Worm (Caenorhabditis elegans) whole organism, L1 larva: Measurements from ENCODE around the gene cest-10.

Source experiments
- C04F5.9 ChIP-seq: sonication (generic microtip); optimal IDR thresholded peaks from 2 replicates; lab custom pipeline; 2016; ENCODE audit warnings: missing genetic modification characterization, missing compliant biosample characterization
- C16A3.4 ChIP-seq: fragments of 150-350 bp; optimal IDR thresholded peaks from 2 replicates; lab custom pipeline; 2014; ENCODE audit warnings: missing biosample characterization, missing genetic modification characterization
- C34B4.2 ChIP-seq: sonication (generic microtip); optimal IDR thresholded peaks from 2 replicates; lab custom pipeline; 2017; ENCODE audit warnings: mild to moderate bottlenecking, missing genetic modification characterization, missing compliant biosample characterization
- F16B12.6 ChIP-seq: fragments of 150-350 bp; optimal IDR thresholded peaks from 2 replicates; lab custom pipeline; 2014; ENCODE audit warnings: missing biosample characterization, missing genetic modification characterization
- aha-1 ChIP-seq: fragments of 150-350 bp; optimal IDR thresholded peaks from 2 replicates; lab custom pipeline; 2014; ENCODE audit warnings: missing biosample characterization, missing genetic modification characterization
- aly-2 ChIP-seq: fragments of 150-350 bp; optimal IDR thresholded peaks from 2 replicates; lab custom pipeline; 2014; ENCODE audit warnings: missing biosample characterization, missing genetic modification characterization
- ama-1 ChIP-seq: fragments of 150-350 bp; optimal IDR thresholded peaks from 2 replicates; lab custom pipeline; 2014
- blmp-1 ChIP-seq: fragments of 150-350 bp; optimal IDR thresholded peaks from 2 replicates; lab custom pipeline; 2014; ENCODE audit warnings: missing biosample characterization, missing genetic modification characterization
- ceh-63 ChIP-seq: fragments of 200-800 bp; sonication (Bioruptor generic); optimal IDR thresholded peaks from 2 replicates; lab custom pipeline; 2018; ENCODE audit warnings: mild to moderate bottlenecking, missing genetic modification characterization, missing compliant biosample characterization
- ceh-82 ChIP-seq, 3 experiments: fragments of 150-350 bp in 1 of 3; sonication (generic microtip) in 2 of 3; optimal IDR thresholded peaks; 2 replicates each; lab custom pipeline; 2014 to 2017; ENCODE audit warnings: missing biosample characterization in 3 of 3, missing genetic modification characterization in 3 of 3
- ceh-88 ChIP-seq: fragments of 200-800 bp; sonication (Bioruptor generic); IDR thresholded peaks from 2 replicates; pipeline ENCODE4 v1.3.6; 2022; ENCODE audit warnings: missing genetic modification characterization, missing compliant biosample characterization
- ceh-90 ChIP-seq: sonication (generic microtip); optimal IDR thresholded peaks from 2 replicates; lab custom pipeline; 2016; ENCODE audit warnings: missing genetic modification characterization, missing compliant biosample characterization
- ces-1 ChIP-seq: fragments of 150-350 bp; optimal IDR thresholded peaks from 2 replicates; lab custom pipeline; 2014; ENCODE audit warnings: missing biosample characterization, missing genetic modification reagents, missing genetic modification characterization
- dpl-1 ChIP-seq, 3 experiments: fragments of 150-350 bp in 2 of 3; sonication (generic microtip) in 1 of 3; optimal IDR thresholded peaks; 2 replicates each; lab custom pipeline; 2014 to 2017; ENCODE audit warnings: missing biosample characterization in 3 of 3, missing genetic modification characterization in 3 of 3, missing genetic modification reagents in 3 of 3
- dsc-1 ChIP-seq: sonication (generic microtip); optimal IDR thresholded peaks from 2 replicates; lab custom pipeline; 2016; ENCODE audit warnings: mild to moderate bottlenecking, missing genetic modification characterization, missing compliant biosample characterization
- efl-1 ChIP-seq, 4 experiments: fragments of 150-350 bp; optimal IDR thresholded peaks in 3 of 4; peaks in 1 of 4; 1 replicate in 1 of 4; 2 replicates in 3 of 4; lab custom pipeline; 2014; ENCODE audit warnings: missing biosample characterization in 2 of 4, missing genetic modification characterization in 2 of 4, missing genetic modification reagents in 2 of 4
- efl-3 ChIP-seq: fragments of 200-800 bp; sonication (Bioruptor generic); optimal IDR thresholded peaks from 2 replicates; lab custom pipeline; 2018; ENCODE audit warnings: mild to moderate bottlenecking, missing genetic modification characterization, missing compliant biosample characterization
- elt-3 ChIP-seq, 6 experiments: fragments of 150-350 bp in 1 of 6; sonication (generic microtip); optimal IDR thresholded peaks; 2 replicates each; lab custom pipeline; 2017 to 2018; ENCODE audit warnings: missing biosample characterization in 6 of 6, missing genetic modification characterization in 6 of 6, inconsistent platforms in 1 of 6
- fkh-10 ChIP-seq: sonication (generic microtip); optimal IDR thresholded peaks from 2 replicates; lab custom pipeline; 2017; ENCODE audit warnings: missing biosample characterization, missing genetic modification reagents, missing genetic modification characterization
- fkh-4 ChIP-seq: sonication (generic microtip); optimal IDR thresholded peaks from 2 replicates; lab custom pipeline; 2016; ENCODE audit warnings: missing compliant biosample characterization, missing genetic modification characterization, borderline replicate concordance
- hlh-17 ChIP-seq: fragments of 200-800 bp; sonication (Bioruptor generic); optimal IDR thresholded peaks from 2 replicates; lab custom pipeline; 2018; ENCODE audit warnings: missing genetic modification characterization, mild to moderate bottlenecking, missing compliant biosample characterization, moderate library complexity, borderline replicate concordance
- jun-1 ChIP-seq: fragments of 150-350 bp; optimal IDR thresholded peaks from 2 replicates; lab custom pipeline; 2014; ENCODE audit warnings: missing biosample characterization, missing genetic modification reagents, missing genetic modification characterization
- lin-13 ChIP-seq: fragments of 150-350 bp; optimal IDR thresholded peaks from 2 replicates; lab custom pipeline; 2014; ENCODE audit warnings: missing biosample characterization, missing genetic modification reagents, missing genetic modification characterization
- lin-14 ChIP-seq: fragments of 200-800 bp; sonication (Bioruptor generic); optimal IDR thresholded peaks from 2 replicates; lab custom pipeline; 2018; ENCODE audit warnings: mild to moderate bottlenecking, missing genetic modification characterization, moderate library complexity, missing compliant biosample characterization
- lin-15B ChIP-seq: fragments of 150-350 bp; sonication (generic microtip); optimal IDR thresholded peaks from 3 replicates; lab custom pipeline; 2014; ENCODE audit warnings: missing biosample characterization, missing genetic modification characterization
- lin-39 ChIP-seq: fragments of 150-350 bp; optimal IDR thresholded peaks from 2 replicates; lab custom pipeline; 2014; ENCODE audit warnings: missing biosample characterization, missing genetic modification reagents, missing genetic modification characterization
- lsy-2 ChIP-seq, 2 experiments: fragments of 150-350 bp; optimal IDR thresholded peaks; 2 replicates each; lab custom pipeline; 2014; ENCODE audit warnings: missing biosample characterization in 2 of 2, missing genetic modification characterization in 2 of 2
- mab-9 ChIP-seq: fragments of 200-800 bp; sonication (Bioruptor generic); IDR thresholded peaks from 2 replicates; pipeline ENCODE4 v1.3.6; 2022; ENCODE audit warnings: missing genetic modification reagents, missing genetic modification characterization, missing compliant biosample characterization
- mdl-1 ChIP-seq, 2 experiments: fragments of 150-350 bp; optimal IDR thresholded peaks; 2 replicates each; lab custom pipeline; 2014 to 2017; ENCODE audit warnings: missing biosample characterization in 2 of 2, missing genetic modification characterization in 2 of 2, inconsistent platforms in 1 of 2
- mep-1 ChIP-seq: fragments of 150-350 bp; optimal IDR thresholded peaks from 2 replicates; lab custom pipeline; 2014; ENCODE audit warnings: missing biosample characterization, missing genetic modification characterization
- nhr-11 ChIP-seq: fragments of 150-350 bp; optimal IDR thresholded peaks from 2 replicates; lab custom pipeline; 2014; ENCODE audit warnings: missing biosample characterization, missing genetic modification characterization
- nhr-12 ChIP-seq: sonication (generic microtip); optimal IDR thresholded peaks from 2 replicates; lab custom pipeline; 2017; ENCODE audit warnings: missing biosample characterization, missing genetic modification characterization
- nhr-28 ChIP-seq: fragments of 150-350 bp; optimal IDR thresholded peaks from 2 replicates; lab custom pipeline; 2014; ENCODE audit warnings: missing biosample characterization, missing genetic modification characterization
- nhr-47 ChIP-seq: sonication (generic microtip); optimal IDR thresholded peaks from 2 replicates; lab custom pipeline; 2016; ENCODE audit warnings: mild to moderate bottlenecking, missing genetic modification characterization, moderate library complexity, missing compliant biosample characterization
- nhr-76 ChIP-seq: sonication (generic microtip); optimal IDR thresholded peaks from 2 replicates; lab custom pipeline; 2017; ENCODE audit warnings: missing biosample characterization, missing genetic modification characterization
- nhr-77 ChIP-seq: fragments of 150-350 bp; optimal IDR thresholded peaks from 2 replicates; lab custom pipeline; 2014; ENCODE audit warnings: missing biosample characterization, missing genetic modification characterization
- nhr-90 ChIP-seq: sonication (generic microtip); optimal IDR thresholded peaks from 2 replicates; lab custom pipeline; 2016; ENCODE audit warnings: mild to moderate bottlenecking, missing genetic modification characterization, missing compliant biosample characterization; ENCODE audit not compliant: poor library complexity
- pag-3 ChIP-seq: sonication (generic microtip); optimal IDR thresholded peaks from 2 replicates; lab custom pipeline; 2017; ENCODE audit warnings: missing genetic modification characterization, mild to moderate bottlenecking, missing compliant biosample characterization, antibody characterized with exemption, borderline replicate concordance; ENCODE audit not compliant: insufficient read depth
- pax-3 ChIP-seq: fragments of 200-800 bp; sonication (Bioruptor generic); optimal IDR thresholded peaks from 2 replicates; lab custom pipeline; 2018; ENCODE audit warnings: mild to moderate bottlenecking, missing genetic modification characterization, moderate library complexity, missing compliant biosample characterization
- rnt-1 ChIP-seq: sonication (generic microtip); optimal IDR thresholded peaks from 2 replicates; lab custom pipeline; 2016; ENCODE audit warnings: mild to moderate bottlenecking, missing genetic modification characterization, moderate library complexity, missing compliant biosample characterization
- skn-1 ChIP-seq: fragments of 150-350 bp; optimal IDR thresholded peaks from 2 replicates; lab custom pipeline; 2014; ENCODE audit warnings: missing biosample characterization, missing genetic modification characterization
- snu-23 ChIP-seq: sonication (generic microtip); optimal IDR thresholded peaks from 2 replicates; lab custom pipeline; 2016; ENCODE audit warnings: missing genetic modification characterization, missing compliant biosample characterization
- sox-4 ChIP-seq: sonication (generic microtip); optimal IDR thresholded peaks from 2 replicates; lab custom pipeline; 2016; ENCODE audit warnings: missing genetic modification characterization, missing compliant biosample characterization
- sptf-1 ChIP-seq: fragments of 150-350 bp; optimal IDR thresholded peaks from 2 replicates; lab custom pipeline; 2014; ENCODE audit warnings: missing biosample characterization, missing genetic modification characterization
- sup-37 ChIP-seq: fragments of 200-800 bp; sonication (Bioruptor generic); optimal IDR thresholded peaks from 2 replicates; lab custom pipeline; 2018; ENCODE audit warnings: mild to moderate bottlenecking, missing genetic modification characterization, missing compliant biosample characterization
- swsn-7 ChIP-seq: sonication (generic microtip); optimal IDR thresholded peaks from 2 replicates; lab custom pipeline; 2016; ENCODE audit warnings: missing genetic modification characterization, missing compliant biosample characterization
- unc-62 ChIP-seq: fragments of 150-350 bp; optimal IDR thresholded peaks from 2 replicates; lab custom pipeline; 2014; ENCODE audit warnings: missing biosample characterization, missing genetic modification reagents, missing genetic modification characterization
- unc-86 ChIP-seq: sonication (generic microtip); optimal IDR thresholded peaks from 2 replicates; lab custom pipeline; 2016; ENCODE audit warnings: missing genetic modification characterization, missing compliant biosample characterization
- xbp-1 ChIP-seq: sonication (generic microtip); optimal IDR thresholded peaks from 2 replicates; lab custom pipeline; 2016; ENCODE audit warnings: missing genetic modification characterization, missing compliant biosample characterization
- zag-1 ChIP-seq: fragments of 150-350 bp; optimal IDR thresholded peaks from 2 replicates; lab custom pipeline; 2014; ENCODE audit warnings: missing biosample characterization, missing genetic modification characterization
- ztf-4 ChIP-seq: fragments of 150-350 bp; optimal IDR thresholded peaks from 2 replicates; lab custom pipeline; 2014; ENCODE audit warnings: missing biosample characterization, missing genetic modification characterization

Gene cest-10

DNA sequence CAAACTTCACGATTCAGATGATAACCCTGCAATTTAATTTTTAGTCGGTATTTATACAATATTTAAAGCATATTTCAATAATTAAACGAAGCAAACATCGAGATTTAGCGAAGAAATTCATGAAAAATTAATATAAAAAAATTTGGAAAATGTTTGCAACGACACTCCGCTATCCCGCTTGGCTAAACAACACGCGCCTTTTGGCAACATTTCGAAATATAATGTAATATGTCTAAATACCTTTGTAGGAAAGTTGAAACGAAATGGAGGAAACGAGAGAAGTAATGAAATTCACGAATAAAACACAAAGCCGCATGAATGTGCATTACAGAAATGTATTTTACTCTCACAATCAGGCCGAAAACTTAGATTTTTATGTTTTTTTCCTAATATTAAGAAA is 14.6 kb upstream of the cest-10 start, which contains the start of gene rpc-1 (continued):
- TF ChIP-seq snu-23 (peak; percentile 30), dpl-1 (GFP tag; optimal IDR thresholded peaks at IDR 0.05; lab: Kevin White, UChicago) (peak; percentile 55 to 80 (median 76)), ceh-82 (tag; optimal IDR thresholded peaks at IDR 0.05; lab: Kevin White, UChicago) (peak; percentile 8 to 43 (median 39)), elt-3 (tag; optimal IDR thresholded peaks at IDR 0.05; lab: Kevin White, UChicago) (peak in 1 of 6 experiments; percentile 3), mdl-1 (tag; optimal IDR thresholded peaks at IDR 0.05; lab: Kevin White, UChicago) (no peak), F16B12.6 (tag; lab: Kevin White, UChicago) (peak; percentile 47), mep-1 (tag; lab: Kevin White, UChicago) (peak; percentile 59), swsn-7 (tag; lab: Kevin White, UChicago) (peak; percentile 4), nhr-12 (tag; lab: Kevin White, UChicago) (no peak), nhr-76 (no peak), nhr-47 (tag; lab: Kevin White, UChicago) (peak; percentile 46), aly-2 (tag; lab: Kevin White, UChicago) (no peak), skn-1 (tag; lab: Kevin White, UChicago) (peak; percentile 58)

DNA sequence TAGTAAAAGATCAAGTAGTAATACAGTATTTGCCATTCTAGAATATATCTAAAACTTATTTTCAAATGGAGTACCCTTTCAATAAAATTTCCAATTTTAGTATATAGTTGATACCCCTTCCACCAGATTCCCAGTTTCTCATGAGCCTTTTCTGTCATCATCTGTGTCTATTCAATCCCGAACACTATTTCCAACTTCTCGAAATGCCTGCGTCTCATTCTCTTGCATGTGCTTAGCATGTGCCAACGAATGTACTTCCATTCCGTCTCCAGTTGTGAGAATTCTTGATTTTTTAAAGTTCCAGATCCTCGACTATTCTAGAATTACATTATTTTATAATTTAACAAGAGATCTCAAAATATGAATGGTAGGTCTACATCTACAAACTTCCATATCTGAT is 13.8 kb upstream of the cest-10 start, which contains the start of gene C42D4.18:
Gene C42D4.18 (plus strand): TSS at position 231 of the 400 bp plus-strand sequence.
- peak; percentile 38 for TF ChIP-seq nhr-47 (tag; lab: Kevin White, UChicago)
- no peak for TF ChIP-seq C34B4.2 (tag; lab: Kevin White, UChicago)
- TF ChIP-seq ceh-90 (tag; lab: Kevin White, UChicago): no peak
- no peak for TF ChIP-seq fkh-4 (tag; lab: Kevin White, UChicago)
- no peak for TF ChIP-seq mab-9 (GFP tag; lab: Robert Waterston, UW)
- TF ChIP-seq efl-3 (GFP tag; lab: Kevin White, UChicago): no peak
- TF ChIP-seq lin-13 (GFP tag; lab: Kevin White, UChicago): no peak
- TF ChIP-seq unc-62 (GFP tag; lab: Kevin White, UChicago): no peak
- TF ChIP-seq aly-2 (tag; lab: Kevin White, UChicago): no peak
- no peak for TF ChIP-seq ceh-88 (GFP tag; lab: Robert Waterston, UW)
- no peak for TF ChIP-seq ceh-63 (GFP tag; lab: Kevin White, UChicago)
- TF ChIP-seq ces-1 (GFP tag; lab: Kevin White, UChicago): no peak
- no peak for TF ChIP-seq zag-1 (tag; lab: Kevin White, UChicago)
- TF ChIP-seq ztf-4 (tag; lab: Kevin White, UChicago): no peak
- peak; percentile 25 for TF ChIP-seq swsn-7 (tag; lab: Kevin White, UChicago)
- TF ChIP-seq nhr-12 (tag; lab: Kevin White, UChicago): no peak
- TF ChIP-seq blmp-1: no peak
- TF ChIP-seq nhr-90 (tag; lab: Kevin White, UChicago): no peak
- TF ChIP-seq mep-1 (tag; lab: Kevin White, UChicago): peak; percentile 53
- TF ChIP-seq sup-37: no peak
- TF ChIP-seq lin-39 (tag; lab: Kevin White, UChicago): no peak
- TF ChIP-seq lin-14 (GFP tag; lab: Kevin White, UChicago): no peak
- no peak for TF ChIP-seq fkh-10
- no peak for TF ChIP-seq nhr-11 (tag; lab: Kevin White, UChicago)
- no peak for TF ChIP-seq sptf-1 (tag; lab: Kevin White, UChicago)
- no peak for TF ChIP-seq jun-1 (tag; lab: Kevin White, UChicago)
- no peak for TF ChIP-seq C04F5.9
- peak; percentile 36 to 44 for TF ChIP-seq lsy-2 (tag; optimal IDR thresholded peaks at IDR 0.05; lab: Kevin White, UChicago)
- TF ChIP-seq pax-3 (tag; lab: Kevin White, UChicago): no peak
- TF ChIP-seq sox-4 (tag; lab: Kevin White, UChicago): no peak
- TF ChIP-seq nhr-28: no peak
- no peak for TF ChIP-seq C16A3.4 (tag; lab: Kevin White, UChicago)
- no peak for TF ChIP-seq lin-15B
- TF ChIP-seq aha-1 (tag; lab: Kevin White, UChicago): no peak
- no peak for TF ChIP-seq unc-86 (tag; lab: Kevin White, UChicago)
- no peak for TF ChIP-seq xbp-1 (tag; lab: Kevin White, UChicago)
- peak in 1 of 2 experiments; percentile 29 for TF ChIP-seq mdl-1 (tag; optimal IDR thresholded peaks at IDR 0.05; lab: Kevin White, UChicago)
- TF ChIP-seq nhr-77 (tag; lab: Kevin White, UChicago): no peak
- peak; percentile 65 to 73 for TF ChIP-seq efl-1 (optimal IDR thresholded peaks at IDR 0.05; lab: Kevin White, UChicago)
- peak in 1 of 2 experiments; percentile 82 for TF ChIP-seq efl-1 (GFP tag; optimal IDR thresholded peaks at IDR 0.05 in 1 of 2; lab: Kevin White, UChicago)
- TF ChIP-seq pag-3 (tag; lab: Kevin White, UChicago): no peak
- TF ChIP-seq hlh-17 (GFP tag; lab: Kevin White, UChicago): no peak
- peak; percentile 38 for TF ChIP-seq rnt-1 (tag; lab: Kevin White, UChicago)
- TF ChIP-seq ama-1: no peak
- peak; percentile 42 for TF ChIP-seq dsc-1 (tag; lab: Kevin White, UChicago)
